Worm (Caenorhabditis elegans) whole organism, midembryonic: ENCODE data around the gene C05C12.4.

Experiments used
- T22C8.4 ChIP-seq: fragments of 200-800 bp; sonication (Bioruptor generic); IDR thresholded peaks from 2 replicates; pipeline ENCODE4 v1.3.6; 2022; ENCODE audit warnings: missing genetic modification characterization, missing compliant biosample characterization
- cog-1 ChIP-seq: sonication (generic microtip); optimal IDR thresholded peaks from 2 replicates; lab custom pipeline; 2016; ENCODE audit warnings: missing genetic modification characterization, missing compliant biosample characterization
- flt-1 ChIP-seq: fragments of 200-800 bp; sonication (Bioruptor generic); IDR thresholded peaks from 2 replicates; pipeline ENCODE4 v1.3.6; 2022; ENCODE audit warnings: missing genetic modification characterization, missing compliant biosample characterization
- klf-2 ChIP-seq: fragments of 200-800 bp; sonication (Bioruptor generic); conservative IDR thresholded peaks from 2 replicates; pipeline ENCODE4 v1.3.6; 2022; ENCODE audit warnings: missing genetic modification reagents, missing genetic modification characterization, missing compliant biosample characterization
- med-1 ChIP-seq: sonication (generic microtip); optimal IDR thresholded peaks from 2 replicates; lab custom pipeline; 2017; ENCODE audit warnings: missing genetic modification characterization, mild to moderate bottlenecking, missing compliant biosample characterization, antibody characterized with exemption, missing genetic modification reagents; ENCODE audit not compliant: insufficient read depth
- ref-1 ChIP-seq: fragments of 200-800 bp; sonication (Bioruptor generic); conservative IDR thresholded peaks from 2 replicates; pipeline ENCODE4 v1.3.6; 2022; ENCODE audit warnings: missing genetic modification reagents, missing genetic modification characterization, missing compliant biosample characterization
- tab-1 ChIP-seq: fragments of 200-800 bp; sonication (Bioruptor generic); IDR thresholded peaks from 2 replicates; pipeline ENCODE4 v1.3.6; 2022; ENCODE audit warnings: missing genetic modification characterization, missing compliant biosample characterization
- ztf-23 ChIP-seq: fragments of 200-800 bp; sonication (Bioruptor generic); IDR thresholded peaks from 2 replicates; pipeline ENCODE4 v1.3.6; 2022; ENCODE audit warnings: missing genetic modification reagents, missing genetic modification characterization, missing compliant biosample characterization
- ztf-29 ChIP-seq: fragments of 200-800 bp; sonication (Bioruptor generic); IDR thresholded peaks from 2 replicates; pipeline ENCODE4 v1.3.6; 2022; ENCODE audit warnings: missing genetic modification reagents, missing genetic modification characterization, missing compliant biosample characterization

The C05C12.4 gene

ce11 chrIV:11248031-11248631, at the start of gene C05C12.4:
TSS of gene C05C12.4 (minus strand) at chrIV:11248081.
- TF ChIP-seq cog-1 (tag; lab: Kevin White, UChicago) (no peak), ztf-23 (GFP tag; lab: Robert Waterston, UW) (no peak), flt-1 (no peak), klf-2 (no peak), T22C8.4 (no peak), ref-1 (GFP tag; lab: Robert Waterston, UW) (no peak), ztf-29 (GFP tag; lab: Robert Waterston, UW) (no peak), med-1 (no peak), tab-1 (no peak)

ce11 chrIV:11296787-11297186, 48.9 kb upstream of the C05C12.4 start, which contains the start of gene mttu-1:
TSS of gene mttu-1 (minus strand) at chrIV:11296887.
- TF ChIP-seq ztf-23 (GFP tag; lab: Robert Waterston, UW) (no peak), T22C8.4 (no peak), med-1 (no peak), cog-1 (tag; lab: Kevin White, UChicago) (no peak), ztf-29 (GFP tag; lab: Robert Waterston, UW) (no peak), klf-2 (no peak), tab-1 (no peak), flt-1 (no peak), ref-1 (GFP tag; lab: Robert Waterston, UW) (no peak)

ce11 chrIV:11288965-11289364, 41.1 kb upstream of the C05C12.4 start:
- TF ChIP-seq med-1 = no peak
- no peak for TF ChIP-seq klf-2
- no peak for TF ChIP-seq ref-1 (GFP tag; lab: Robert Waterston, UW)
- no peak for TF ChIP-seq T22C8.4
- TF ChIP-seq ztf-23 (GFP tag; lab: Robert Waterston, UW) = no peak
- TF ChIP-seq ztf-29 (GFP tag; lab: Robert Waterston, UW) = no peak
- no peak for TF ChIP-seq tab-1
- TF ChIP-seq cog-1 (tag; lab: Kevin White, UChicago) = no peak
- no peak for TF ChIP-seq flt-1

- TF ChIP-seq klf-2 (no peak), ztf-23 (GFP tag; lab: Robert Waterston, UW) (no peak), tab-1 (no peak), ref-1 (GFP tag; lab: Robert Waterston, UW) (no peak), T22C8.4 (no peak), cog-1 (tag; lab: Kevin White, UChicago) (no peak), med-1 (no peak), flt-1 (no peak), ztf-29 (GFP tag; lab: Robert Waterston, UW) (no peak)
Observed at ce11 chrIV:11287511-11287910, 39.6 kb upstream of the C05C12.4 start, which contains the start of gene F54D1.6. TSS of gene F54D1.6 (plus strand) at chrIV:11287811.

ce11 chrIV:11286112-11286511, 38.2 kb upstream of the C05C12.4 start:
- TF ChIP-seq T22C8.4 (no peak), flt-1 (no peak), ztf-23 (GFP tag; lab: Robert Waterston, UW) (no peak), tab-1 (no peak), ref-1 (GFP tag; lab: Robert Waterston, UW) (no peak), cog-1 (tag; lab: Kevin White, UChicago) (no peak), ztf-29 (GFP tag; lab: Robert Waterston, UW) (no peak), klf-2 (no peak), med-1 (no peak)

- TF ChIP-seq flt-1 (no peak), med-1 (no peak), ztf-23 (GFP tag; lab: Robert Waterston, UW) (no peak), ref-1 (GFP tag; lab: Robert Waterston, UW) (no peak), klf-2 (no peak), T22C8.4 (no peak), ztf-29 (GFP tag; lab: Robert Waterston, UW) (no peak), cog-1 (tag; lab: Kevin White, UChicago) (no peak), tab-1 (no peak)
Observed at ce11 chrIV:11285239-11285638, 37.4 kb upstream of the C05C12.4 start.

ce11 chrIV:11284102-11284531, 36.2 kb upstream of the C05C12.4 start:
- TF ChIP-seq ztf-29 (GFP tag; lab: Robert Waterston, UW) = no peak

- TF ChIP-seq flt-1 (no peak), med-1 (no peak), klf-2 (no peak), cog-1 (tag; lab: Kevin White, UChicago) (no peak), ztf-29 (GFP tag; lab: Robert Waterston, UW) (no peak), T22C8.4 (no peak), ztf-23 (GFP tag; lab: Robert Waterston, UW) (no peak), tab-1 (no peak), ref-1 (GFP tag; lab: Robert Waterston, UW) (no peak)
Observed at ce11 chrIV:11276026-11276425, 28.1 kb upstream of the C05C12.4 start.

ce11 chrIV:11273151-11273550, 25.3 kb upstream of the C05C12.4 start, which contains the start of gene gtl-2:
TSS of gene gtl-2 (plus strand) at chrIV:11273451.
- TF ChIP-seq T22C8.4 = no peak
- no peak for TF ChIP-seq med-1
- no peak for TF ChIP-seq ztf-23 (GFP tag; lab: Robert Waterston, UW)
- no peak for TF ChIP-seq cog-1 (tag; lab: Kevin White, UChicago)
- no peak for TF ChIP-seq flt-1
- no peak for TF ChIP-seq tab-1
- no peak for TF ChIP-seq ztf-29 (GFP tag; lab: Robert Waterston, UW)

ce11 chrIV:11271262-11271661, 23.4 kb upstream of the C05C12.4 start, which contains the start of gene nhr-7:
TSS of gene nhr-7 (minus strand) at chrIV:11271362.
- TF ChIP-seq ztf-29 (GFP tag; lab: Robert Waterston, UW) = no peak
- TF ChIP-seq cog-1 (tag; lab: Kevin White, UChicago) = no peak
- no peak for TF ChIP-seq tab-1
- TF ChIP-seq ref-1 (GFP tag; lab: Robert Waterston, UW) = no peak
- TF ChIP-seq flt-1 = no peak
- no peak for TF ChIP-seq med-1
- no peak for TF ChIP-seq ztf-23 (GFP tag; lab: Robert Waterston, UW)
- TF ChIP-seq T22C8.4 = no peak
- TF ChIP-seq klf-2 = no peak

- no peak for TF ChIP-seq ztf-23 (GFP tag; lab: Robert Waterston, UW)
- no peak for TF ChIP-seq med-1
- no peak for TF ChIP-seq klf-2
- TF ChIP-seq cog-1 (tag; lab: Kevin White, UChicago) = no peak
- TF ChIP-seq tab-1 = no peak
- no peak for TF ChIP-seq ref-1 (GFP tag; lab: Robert Waterston, UW)
- TF ChIP-seq T22C8.4 = no peak
- no peak for TF ChIP-seq ztf-29 (GFP tag; lab: Robert Waterston, UW)
- TF ChIP-seq flt-1 = no peak
Observed at ce11 chrIV:11269483-11269882, 21.6 kb upstream of the C05C12.4 start.
